Worm (Caenorhabditis elegans) whole organism, L4 larva: Measurements from ENCODE around the gene E02H1.1.
A peak's percentile ranks its signal among the peaks of the same experiment; 100 is the strongest.

Source experiments
- F26F4.8 ChIP-seq: fragments of 200-800 bp; sonication (Bioruptor generic); conservative IDR thresholded peaks from 2 replicates; pipeline ENCODE4 v1.3.6; 2022; ENCODE audit warnings: missing genetic modification characterization, missing compliant biosample characterization
- F37D6.2 ChIP-seq: sonication (generic microtip); optimal IDR thresholded peaks from 2 replicates; lab custom pipeline; 2016; ENCODE audit warnings: mild to moderate bottlenecking, missing genetic modification characterization, missing compliant biosample characterization
- T20F7.1 ChIP-seq: fragments of 200-800 bp; sonication (Bioruptor generic); optimal IDR thresholded peaks from 2 replicates; lab custom pipeline; 2018; ENCODE audit warnings: mild to moderate bottlenecking, missing genetic modification characterization, missing compliant biosample characterization
- ZK337.2 ChIP-seq: fragments of 200-800 bp; sonication (Bioruptor generic); IDR thresholded peaks from 2 replicates; pipeline ENCODE4 v1.3.6; 2022; ENCODE audit warnings: missing genetic modification reagents, missing genetic modification characterization, missing compliant biosample characterization
- ZK546.5 ChIP-seq, 2 experiments: sonication (generic microtip); optimal IDR thresholded peaks; 2 replicates each; lab custom pipeline; 2017; ENCODE audit warnings: missing biosample characterization in 2 of 2, missing genetic modification characterization in 2 of 2
- aha-1 ChIP-seq: fragments of 150-350 bp; peaks from one replicate; lab custom pipeline; 2014; ENCODE audit warnings: missing biosample characterization, missing genetic modification characterization
- aly-2 ChIP-seq: sonication (generic microtip); optimal IDR thresholded peaks from 2 replicates; lab custom pipeline; 2018; ENCODE audit warnings: missing biosample characterization, missing genetic modification characterization
- ama-1 ChIP-seq: fragments of 150-350 bp; optimal IDR thresholded peaks from 2 replicates; lab custom pipeline; 2014; ENCODE audit warnings: inconsistent platforms, mixed read lengths
- arid-1 ChIP-seq: fragments of 200-800 bp; sonication (Bioruptor generic); conservative IDR thresholded peaks from 2 replicates; pipeline ENCODE4 v1.3.6; 2022; ENCODE audit warnings: missing genetic modification reagents, missing genetic modification characterization, missing compliant biosample characterization
- daf-12 ChIP-seq: fragments of 150-350 bp; optimal IDR thresholded peaks from 2 replicates; lab custom pipeline; 2014; ENCODE audit warnings: missing biosample characterization, missing genetic modification reagents, missing genetic modification characterization
- dmd-6 ChIP-seq: fragments of 200-800 bp; sonication (Bioruptor generic); IDR thresholded peaks from 2 replicates; pipeline ENCODE4 v1.3.6; 2022; ENCODE audit warnings: missing genetic modification reagents, missing genetic modification characterization, missing compliant biosample characterization
- dmd-9 ChIP-seq: fragments of 200-800 bp; sonication (Bioruptor generic); IDR thresholded peaks from 2 replicates; pipeline ENCODE4 v1.3.6; 2022; ENCODE audit warnings: missing genetic modification reagents, missing genetic modification characterization, missing compliant biosample characterization
- duxl-1 ChIP-seq: sonication (generic microtip); optimal IDR thresholded peaks from 2 replicates; lab custom pipeline; 2016; ENCODE audit warnings: mild to moderate bottlenecking, missing genetic modification characterization, moderate library complexity, missing compliant biosample characterization; ENCODE audit not compliant: poor library complexity
- dve-1 ChIP-seq: sonication (generic microtip); optimal IDR thresholded peaks from 2 replicates; lab custom pipeline; 2017; ENCODE audit warnings: antibody characterized with exemption, mild to moderate bottlenecking, missing genetic modification characterization, missing compliant biosample characterization; ENCODE audit not compliant: insufficient read depth
- egl-27 ChIP-seq: sonication (generic microtip); optimal IDR thresholded peaks from 3 replicates; lab custom pipeline; 2017; ENCODE audit warnings: missing biosample characterization, missing genetic modification reagents, missing genetic modification characterization
- gei-8 ChIP-seq: fragments of 200-800 bp; sonication (Bioruptor generic); optimal IDR thresholded peaks from 2 replicates; lab custom pipeline; 2018; ENCODE audit warnings: mild to moderate bottlenecking, missing genetic modification characterization, missing compliant biosample characterization
- hif-1 ChIP-seq, 2 experiments: sonication (generic microtip); optimal IDR thresholded peaks; 2 replicates each; lab custom pipeline; 2016 to 2017; ENCODE audit warnings: missing compliant biosample characterization in 2 of 2, missing genetic modification characterization in 2 of 2, missing genetic modification reagents in 2 of 2, missing genotype in 2 of 2, mild to moderate bottlenecking in 1 of 2
- hlh-11 ChIP-seq: fragments of 200-800 bp; sonication (Bioruptor generic); optimal IDR thresholded peaks from 2 replicates; lab custom pipeline; 2018; ENCODE audit warnings: mild to moderate bottlenecking, missing genetic modification characterization, missing compliant biosample characterization
- hlh-30 ChIP-seq: sonication (generic microtip); optimal IDR thresholded peaks from 2 replicates; lab custom pipeline; 2017; ENCODE audit warnings: antibody characterized with exemption, mild to moderate bottlenecking, missing genetic modification characterization, missing compliant biosample characterization; ENCODE audit not compliant: insufficient read depth
- hmg-1.1 ChIP-seq: fragments of 200-800 bp; sonication (Bioruptor generic); IDR thresholded peaks from 2 replicates; pipeline ENCODE4 v1.3.6; 2022; ENCODE audit warnings: missing genetic modification reagents, missing genetic modification characterization, missing compliant biosample characterization
- jun-1 ChIP-seq: fragments of 150-350 bp; optimal IDR thresholded peaks from 2 replicates; lab custom pipeline; 2014; ENCODE audit warnings: missing biosample characterization, missing genetic modification reagents, missing genetic modification characterization
- lin-15B ChIP-seq: fragments of 150-350 bp; sonication (generic microtip); optimal IDR thresholded peaks from 3 replicates; lab custom pipeline; 2014; ENCODE audit warnings: missing biosample characterization, missing genetic modification characterization
- lin-38 ChIP-seq: fragments of 200-800 bp; sonication (Bioruptor generic); IDR thresholded peaks from 2 replicates; pipeline ENCODE4 v1.3.6; 2022; ENCODE audit warnings: missing genetic modification reagents, missing genetic modification characterization, missing compliant biosample characterization
- lin-39 ChIP-seq: fragments of 150-350 bp; optimal IDR thresholded peaks from 2 replicates; lab custom pipeline; 2014; ENCODE audit warnings: missing biosample characterization, missing genetic modification reagents, missing genetic modification characterization
- lsy-2 ChIP-seq, 2 experiments: fragments of 150-350 bp in 1 of 2; sonication (generic microtip) in 1 of 2; optimal IDR thresholded peaks; 2 replicates each; lab custom pipeline; 2014 to 2017; ENCODE audit warnings: missing biosample characterization in 2 of 2, missing genetic modification characterization in 2 of 2
- madf-5 ChIP-seq, 2 experiments: fragments of 200-800 bp; sonication (Bioruptor generic); IDR thresholded peaks; 2 replicates each; pipeline ENCODE4 v1.3.6; 2022; ENCODE audit warnings: missing compliant biosample characterization in 2 of 2, missing genetic modification characterization in 2 of 2
- mep-1 ChIP-seq: fragments of 150-350 bp; sonication (generic microtip); optimal IDR thresholded peaks from 3 replicates; lab custom pipeline; 2014; ENCODE audit warnings: missing biosample characterization, missing genetic modification characterization
- nhr-11 ChIP-seq: fragments of 150-350 bp; optimal IDR thresholded peaks from 2 replicates; lab custom pipeline; 2014; ENCODE audit warnings: missing biosample characterization, missing genetic modification characterization
- nhr-25 ChIP-seq: sonication (generic microtip); optimal IDR thresholded peaks from 2 replicates; lab custom pipeline; 2017; ENCODE audit warnings: missing genetic modification characterization, mild to moderate bottlenecking, missing compliant biosample characterization, antibody characterized with exemption, moderate library complexity, borderline replicate concordance; ENCODE audit not compliant: insufficient read depth
- nhr-28 ChIP-seq: fragments of 150-350 bp; optimal IDR thresholded peaks from 2 replicates; lab custom pipeline; 2014; ENCODE audit warnings: missing biosample characterization, missing genetic modification characterization
- nhr-41 ChIP-seq: fragments of 200-800 bp; sonication (Bioruptor generic); IDR thresholded peaks from 2 replicates; pipeline ENCODE4 v1.3.6; 2022; ENCODE audit warnings: missing genetic modification reagents, missing genetic modification characterization, missing compliant biosample characterization
- nhr-76 ChIP-seq: fragments of 150-350 bp; optimal IDR thresholded peaks from 2 replicates; lab custom pipeline; 2014; ENCODE audit warnings: missing biosample characterization, missing genetic modification characterization
- sdz-12 ChIP-seq: fragments of 200-800 bp; sonication (Bioruptor generic); optimal IDR thresholded peaks from 2 replicates; lab custom pipeline; 2018; ENCODE audit warnings: mild to moderate bottlenecking, missing genetic modification characterization, missing compliant biosample characterization
- set-16 ChIP-seq: fragments of 200-800 bp; sonication (Bioruptor generic); IDR thresholded peaks from 2 replicates; pipeline ENCODE4 v1.3.6; 2022; ENCODE audit warnings: missing genetic modification reagents, missing genetic modification characterization, missing compliant biosample characterization
- spr-1 ChIP-seq: sonication (generic microtip); optimal IDR thresholded peaks from 2 replicates; lab custom pipeline; 2016; ENCODE audit warnings: mild to moderate bottlenecking, missing genetic modification characterization, missing compliant biosample characterization
- tag-97 ChIP-seq: fragments of 200-800 bp; sonication (Bioruptor generic); IDR thresholded peaks from 2 replicates; pipeline ENCODE4 v1.3.6; 2022; ENCODE audit warnings: missing genetic modification characterization, missing compliant biosample characterization
- unc-130 ChIP-seq: sonication (generic microtip); optimal IDR thresholded peaks from 2 replicates; lab custom pipeline; 2016; ENCODE audit warnings: missing genetic modification reagents, missing genetic modification characterization, missing compliant biosample characterization
- unc-62 ChIP-seq, 3 experiments: fragments of 150-350 bp in 1 of 3; sonication (generic microtip); optimal IDR thresholded peaks in 2 of 3; peaks in 1 of 3; 1 replicate in 1 of 3; 2 replicates in 2 of 3; lab custom pipeline; 2014 to 2017; ENCODE audit warnings: missing biosample characterization in 3 of 3, missing genetic modification characterization in 3 of 3, missing genetic modification reagents in 3 of 3, missing genotype in 1 of 3
- zag-1 ChIP-seq: fragments of 150-350 bp; optimal IDR thresholded peaks from 2 replicates; lab custom pipeline; 2014; ENCODE audit warnings: missing biosample characterization, missing genetic modification characterization

Gene E02H1.1

DNA sequence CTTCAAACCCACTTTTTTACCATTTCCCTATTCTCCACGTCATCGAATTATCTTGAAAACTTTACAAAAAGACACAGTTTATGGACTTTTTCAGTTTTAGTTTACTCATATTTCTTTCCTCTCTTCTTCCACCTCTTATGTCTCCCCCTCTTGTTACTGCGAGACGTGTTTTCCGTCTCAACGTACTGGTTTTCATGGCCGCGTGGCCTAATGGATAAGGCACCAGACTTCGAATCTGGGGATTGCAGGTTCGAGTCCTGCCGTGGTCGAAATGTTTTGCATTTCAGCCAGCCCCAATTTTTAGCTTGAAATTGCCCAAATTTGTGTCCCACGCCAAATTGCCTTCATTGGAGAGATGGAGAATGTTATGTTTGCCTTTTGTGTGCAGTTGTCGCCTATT is 24.9 kb downstream of the E02H1.1 start (continued):
- TF ChIP-seq lin-38 (GFP tag; lab: Robert Waterston, UW), result peak; percentile 74
- peak; percentile 69 for TF ChIP-seq sdz-12 (GFP tag; lab: Kevin White, UChicago)
- peak; percentile 84 for TF ChIP-seq arid-1
- peak; percentile 82 for TF ChIP-seq hmg-1.1 (GFP tag; lab: Robert Waterston, UW)
- TF ChIP-seq ZK546.5 (tag; optimal IDR thresholded peaks at IDR 0.05; lab: Kevin White, UChicago), result no peak
- peak; percentile 20; the same call in 1 of the 2 replicates for TF ChIP-seq set-16 (GFP tag; lab: Robert Waterston, UW)
- peak; percentile 53 for TF ChIP-seq gei-8 (GFP tag; lab: Kevin White, UChicago)
- TF ChIP-seq nhr-41 (GFP tag; lab: Robert Waterston, UW), result peak; percentile 82; the same call in 1 of the 2 replicates
- no peak for TF ChIP-seq F37D6.2 (tag; lab: Kevin White, UChicago)
- TF ChIP-seq F26F4.8, result peak; percentile 97
- no peak for TF ChIP-seq ama-1
- peak; percentile 98 for TF ChIP-seq aha-1 (tag; lab: Kevin White, UChicago)
- peak; percentile 59 for TF ChIP-seq duxl-1
- peak; percentile 70 for TF ChIP-seq ZK337.2
- peak; percentile 71 for TF ChIP-seq nhr-11
- peak; percentile 29 for TF ChIP-seq nhr-28 (tag; lab: Kevin White, UChicago)
- TF ChIP-seq aly-2 (tag; lab: Kevin White, UChicago), result peak; percentile 39
- no peak for TF ChIP-seq lin-39 (tag; lab: Kevin White, UChicago)

- TF ChIP-seq nhr-25, result peak; percentile 37
- peak in 1 of 2 experiments; percentile 3 for TF ChIP-seq lsy-2 (tag; optimal IDR thresholded peaks at IDR 0.05; lab: Kevin White, UChicago)
- TF ChIP-seq mep-1, result peak; percentile 15
- peak; percentile 15 for TF ChIP-seq hlh-11 (tag; lab: Kevin White, UChicago)
- no peak for TF ChIP-seq dmd-9 (GFP tag; lab: Robert Waterston, UW)
- TF ChIP-seq duxl-1, result no peak
- no peak for TF ChIP-seq hif-1 (tag; optimal IDR thresholded peaks at IDR 0.05; lab: Kevin White, UChicago)
- TF ChIP-seq nhr-28 (tag; lab: Kevin White, UChicago), result peak; percentile 64
- no peak for TF ChIP-seq daf-12 (tag; lab: Kevin White, UChicago)
- peak; percentile 5 for TF ChIP-seq dve-1
- 0 out of 2 replicates have a peak, but pooled peaks have one; percentile 6 for TF ChIP-seq dmd-6
- TF ChIP-seq madf-5 (GFP tag; IDR thresholded peaks at IDR 0.05; lab: Robert Waterston, UW), result no peak
- TF ChIP-seq hlh-30 (tag; lab: Kevin White, UChicago), result peak; percentile 42
- peak; percentile 6 for TF ChIP-seq T20F7.1 (GFP tag; lab: Kevin White, UChicago)
Observed at ce11 chrII:9560895-9561294, 30.1 kb downstream of the E02H1.1 start.

- TF ChIP-seq dve-1 (no peak), hif-1 (tag; optimal IDR thresholded peaks at IDR 0.05; lab: Kevin White, UChicago) (no peak), lsy-2 (tag; optimal IDR thresholded peaks at IDR 0.05; lab: Kevin White, UChicago) (peak in 1 of 2 experiments; percentile 2)
Observed at ce11 chrII:9559929-9560328, 31.0 kb downstream of the E02H1.1 start, which contains the start of gene F35H8.4. TSS of gene F35H8.4 (minus strand) at chrII:9560029.

ce11 chrII:9558906-9559305 is 32.1 kb downstream of the E02H1.1 start:
- no peak for TF ChIP-seq lin-39 (tag; lab: Kevin White, UChicago)
- no peak for TF ChIP-seq gei-8 (GFP tag; lab: Kevin White, UChicago)
- no peak for TF ChIP-seq tag-97 (GFP tag; lab: Robert Waterston, UW)
- no peak for TF ChIP-seq lin-38 (GFP tag; lab: Robert Waterston, UW)
- no peak for TF ChIP-seq spr-1 (tag; lab: Kevin White, UChicago)
- TF ChIP-seq lin-15B (tag; lab: Kevin White, UChicago), result no peak
- peak in 1 of 2 experiments; percentile 58 for TF ChIP-seq unc-62 (GFP tag; optimal IDR thresholded peaks at IDR 0.05 in 1 of 2; lab: Kevin White, UChicago)
- TF ChIP-seq unc-62 (tag; optimal IDR thresholded peaks at IDR 0.05; lab: Kevin White, UChicago), result no peak
- TF ChIP-seq nhr-11, result no peak
- TF ChIP-seq aha-1 (tag; lab: Kevin White, UChicago), result peak; percentile 66
- TF ChIP-seq unc-130 (GFP tag; lab: Kevin White, UChicago), result no peak
- TF ChIP-seq zag-1 (tag; lab: Kevin White, UChicago), result no peak
- TF ChIP-seq nhr-76 (tag; lab: Kevin White, UChicago), result no peak
- no peak for TF ChIP-seq egl-27
- TF ChIP-seq mep-1, result no peak
- TF ChIP-seq jun-1 (tag; lab: Kevin White, UChicago), result no peak
